Fruit fly (Drosophila melanogaster) whole organism, embryonic: Measurements from ENCODE around the gene CG4461.

Source experiments
- B-H2 ChIP-seq: fragments of 200-800 bp; sonication (Bioruptor generic); optimal IDR thresholded peaks from 2 replicates; lab custom pipeline; 2018; ENCODE audit warnings: missing biosample characterization, mild to moderate bottlenecking, missing genetic modification characterization
- CG10147 ChIP-seq: fragments of 200-800 bp; sonication (Bioruptor generic); optimal IDR thresholded peaks from 2 replicates; lab custom pipeline; 2019; ENCODE audit warnings: missing biosample characterization, mild to moderate bottlenecking, missing genetic modification characterization, moderate library complexity
- CG1024 ChIP-seq: fragments of 200-800 bp; sonication (Bioruptor generic); IDR thresholded peaks from 2 replicates; pipeline ENCODE4 v1.3.6; 2022; ENCODE audit warnings: missing biosample characterization, missing genetic modification characterization
- CG10267 ChIP-seq: fragments of 200-800 bp; sonication (Bioruptor generic); optimal IDR thresholded peaks from 2 replicates; lab custom pipeline; 2018; ENCODE audit warnings: missing biosample characterization, mild to moderate bottlenecking, missing genetic modification characterization, moderate library complexity
- CG10979 ChIP-seq: fragments of 200-800 bp; sonication (Bioruptor generic); optimal IDR thresholded peaks from 2 replicates; lab custom pipeline; 2018; ENCODE audit warnings: missing biosample characterization, mild to moderate bottlenecking, missing genetic modification characterization, moderate library complexity
- CG12236 ChIP-seq: fragments of 200-800 bp; sonication (Bioruptor generic); optimal IDR thresholded peaks from 2 replicates; lab custom pipeline; 2016; ENCODE audit warnings: missing biosample characterization, missing genetic modification characterization
- CG12391 ChIP-seq: fragments of 200-800 bp; sonication (Bioruptor generic); optimal IDR thresholded peaks from 3 replicates; lab custom pipeline; 2018; ENCODE audit warnings: missing biosample characterization, mild to moderate bottlenecking, missing genetic modification characterization, moderate library complexity
- CG13296 ChIP-seq: fragments of 200-800 bp; sonication (Bioruptor generic); optimal IDR thresholded peaks from 3 replicates; lab custom pipeline; 2018; ENCODE audit warnings: missing biosample characterization, mild to moderate bottlenecking, missing genetic modification characterization
- CG14050 ChIP-seq: fragments of 200-800 bp; sonication (Bioruptor generic); IDR thresholded peaks from 3 replicates; pipeline ENCODE4 v1.3.6; 2022; ENCODE audit warnings: missing biosample characterization, missing genetic modification characterization
- CG14667 ChIP-seq: fragments of 200-800 bp; sonication (Bioruptor generic); IDR thresholded peaks from 2 replicates; pipeline ENCODE4 v1.3.6; 2022; ENCODE audit warnings: missing biosample characterization, missing genetic modification characterization
- CG14965 ChIP-seq: fragments of 200-800 bp; sonication (Bioruptor generic); optimal IDR thresholded peaks from 2 replicates; lab custom pipeline; 2016; ENCODE audit warnings: missing biosample characterization, missing genetic modification characterization, borderline replicate concordance
- CG1602 ChIP-seq: fragments of 200-800 bp; sonication (Bioruptor generic); optimal IDR thresholded peaks from 3 replicates; lab custom pipeline; 2016; ENCODE audit warnings: missing biosample characterization, missing genetic modification characterization
- CG16779 ChIP-seq: fragments of 200-800 bp; sonication (Bioruptor generic); IDR thresholded peaks from 2 replicates; pipeline ENCODE4 v1.3.6; 2022; ENCODE audit warnings: missing biosample characterization, missing genetic modification characterization
- CG17385 ChIP-seq: fragments of 200-800 bp; sonication (Bioruptor generic); optimal IDR thresholded peaks from 3 replicates; lab custom pipeline; 2018; ENCODE audit warnings: missing biosample characterization, mild to moderate bottlenecking, missing genetic modification characterization
- CG31224 ChIP-seq: fragments of 200-800 bp; sonication (Bioruptor generic); IDR thresholded peaks from 2 replicates; pipeline ENCODE4 v1.3.6; 2022; ENCODE audit warnings: missing biosample characterization, missing genetic modification characterization
- CG32532 ChIP-seq: fragments of 200-800 bp; sonication (Bioruptor generic); IDR thresholded peaks from 2 replicates; pipeline ENCODE4 v1.3.6; 2022; ENCODE audit warnings: missing biosample characterization, missing genetic modification characterization
- CG34376 ChIP-seq: fragments of 200-800 bp; sonication (Bioruptor generic); optimal IDR thresholded peaks from 2 replicates; lab custom pipeline; 2018; ENCODE audit warnings: missing biosample characterization, mild to moderate bottlenecking, missing genetic modification characterization
- CG42726 ChIP-seq: fragments of 200-800 bp; sonication (Bioruptor generic); IDR thresholded peaks from 2 replicates; pipeline ENCODE4 v1.3.6; 2022; ENCODE audit warnings: missing biosample characterization, missing genetic modification characterization; ENCODE audit not compliant: partially characterized antibody
- CG7963 ChIP-seq: fragments of 200-800 bp; sonication (Bioruptor generic); IDR thresholded peaks from 3 replicates; pipeline ENCODE4 v1.3.6; 2022; ENCODE audit warnings: missing biosample characterization, missing genetic modification characterization; ENCODE audit not compliant: partially characterized antibody
- CG8944 ChIP-seq: fragments of 200-800 bp; sonication (Bioruptor generic); optimal IDR thresholded peaks from 3 replicates; lab custom pipeline; 2016; ENCODE audit warnings: missing biosample characterization, missing genetic modification characterization
- CG9817 ChIP-seq: fragments of 200-800 bp; sonication (Bioruptor generic); optimal IDR thresholded peaks from 2 replicates; lab custom pipeline; 2018; ENCODE audit warnings: missing biosample characterization, mild to moderate bottlenecking, missing genetic modification characterization, moderate library complexity
- Dek ChIP-seq: fragments of 200-800 bp; sonication (Bioruptor generic); optimal IDR thresholded peaks from 3 replicates; lab custom pipeline; 2019; ENCODE audit warnings: missing biosample characterization, mild to moderate bottlenecking, missing genetic modification characterization, moderate library complexity
- Dll ChIP-seq: fragments of 200-800 bp; sonication (Bioruptor generic); IDR thresholded peaks from 4 replicates; pipeline ENCODE4 v1.3.6; 2022; ENCODE audit warnings: missing biosample characterization, missing genetic modification characterization; ENCODE audit not compliant: partially characterized antibody
- Mad ChIP-seq: fragments of 200-800 bp; sonication (Bioruptor generic); optimal IDR thresholded peaks from 2 replicates; lab custom pipeline; 2016; ENCODE audit warnings: missing biosample characterization, missing genetic modification characterization
- Oli ChIP-seq: fragments of 200-800 bp; sonication (Bioruptor generic); optimal IDR thresholded peaks from 2 replicates; lab custom pipeline; 2018; ENCODE audit warnings: missing biosample characterization, mild to moderate bottlenecking, missing genetic modification characterization, moderate library complexity
- Opbp ChIP-seq: fragments of 200-800 bp; sonication (Bioruptor generic); IDR thresholded peaks from 3 replicates; pipeline ENCODE4 v1.3.6; 2022; ENCODE audit warnings: missing biosample characterization, missing genetic modification characterization; ENCODE audit not compliant: partially characterized antibody
- Scr ChIP-seq: fragments of 200-800 bp; sonication (Bioruptor generic); IDR thresholded peaks from 2 replicates; pipeline ENCODE4 v1.3.6; 2022; ENCODE audit warnings: missing biosample characterization, missing genetic modification characterization; ENCODE audit not compliant: partially characterized antibody
- Spps ChIP-seq: fragments of 200-800 bp; sonication (Bioruptor generic); optimal IDR thresholded peaks from 2 replicates; lab custom pipeline; 2018; ENCODE audit warnings: missing biosample characterization, mild to moderate bottlenecking, missing genetic modification characterization
- Sry-β ChIP-seq: fragments of 200-800 bp; sonication (Bioruptor generic); optimal IDR thresholded peaks from 2 replicates; lab custom pipeline; 2018; ENCODE audit warnings: missing biosample characterization, mild to moderate bottlenecking, missing genetic modification characterization, moderate library complexity
- bab2 ChIP-seq: fragments of 200-800 bp; sonication (Bioruptor generic); optimal IDR thresholded peaks from 2 replicates; lab custom pipeline; 2016; ENCODE audit warnings: missing biosample characterization, missing genetic modification characterization
- bsh ChIP-seq, 2 experiments: fragments of 200-800 bp; sonication (Bioruptor generic); optimal IDR thresholded peaks; 2 replicates each; lab custom pipeline; 2017 to 2018; ENCODE audit warnings: mild to moderate bottlenecking in 2 of 2, missing biosample characterization in 2 of 2, missing genetic modification characterization in 2 of 2, moderate library complexity in 1 of 2
- danr ChIP-seq: fragments of 200-800 bp; sonication (Bioruptor generic); IDR thresholded peaks from 2 replicates; pipeline ENCODE4 v1.3.6; 2022; ENCODE audit warnings: missing biosample characterization, missing genetic modification characterization
- dpn ChIP-seq, 2 experiments: fragments of 200-800 bp; sonication (Bioruptor generic); optimal IDR thresholded peaks; 3 replicates each; lab custom pipeline; 2016; ENCODE audit warnings: missing biosample characterization in 2 of 2, missing genetic modification characterization in 2 of 2
- exex ChIP-seq: fragments of 200-800 bp; sonication (Bioruptor generic); optimal IDR thresholded peaks from 4 replicates; lab custom pipeline; 2018; ENCODE audit warnings: missing biosample characterization, mild to moderate bottlenecking, missing genetic modification characterization, moderate library complexity
- insv ChIP-seq, 2 experiments: fragments of 200-800 bp; sonication (Bioruptor generic); optimal IDR thresholded peaks; 3 replicates each; lab custom pipeline; 2016 to 2018; ENCODE audit warnings: missing biosample characterization in 2 of 2, missing genetic modification characterization in 2 of 2
- lov ChIP-seq, 2 experiments: fragments of 200-800 bp in 1 of 2; fragments of >200 bp in 1 of 2; sonication (Bioruptor generic) in 1 of 2; IDR thresholded peaks in 1 of 2; optimal IDR thresholded peaks in 1 of 2; 2 replicates in 1 of 2; 3 replicates in 1 of 2; pipeline versions ENCODE4 v1.3.6 to Lab custom; 2017 to 2022; ENCODE audit warnings: missing biosample characterization in 1 of 2, missing genetic modification characterization in 1 of 2
- maf-S ChIP-seq: fragments of 200-800 bp; sonication (Bioruptor generic); optimal IDR thresholded peaks from 2 replicates; lab custom pipeline; 2016; ENCODE audit warnings: missing biosample characterization, missing genetic modification characterization
- nerfin-2 ChIP-seq: fragments of 200-800 bp; sonication (Bioruptor generic); IDR thresholded peaks from 2 replicates; pipeline ENCODE4 v1.3.6; 2022; ENCODE audit warnings: missing biosample characterization, missing genetic modification characterization; ENCODE audit not compliant: partially characterized antibody
- salm ChIP-seq: fragments of 200-800 bp; sonication (Bioruptor generic); optimal IDR thresholded peaks from 2 replicates; lab custom pipeline; 2018; ENCODE audit warnings: missing biosample characterization, mild to moderate bottlenecking, missing genetic modification characterization
- sd ChIP-seq: fragments of 200-800 bp; sonication (Bioruptor generic); optimal IDR thresholded peaks from 3 replicates; lab custom pipeline; 2018; ENCODE audit warnings: missing biosample characterization, mild to moderate bottlenecking, missing genetic modification characterization, moderate library complexity
- sens ChIP-seq: fragments of 200-800 bp; sonication (Bioruptor generic); peaks from one replicate; lab custom pipeline; 2016; ENCODE audit warnings: missing biosample characterization, missing genetic modification characterization
- sqz ChIP-seq: fragments of 200-800 bp; sonication (Bioruptor generic); optimal IDR thresholded peaks from 3 replicates; lab custom pipeline; 2018; ENCODE audit warnings: missing biosample characterization, mild to moderate bottlenecking, missing genetic modification characterization
- ssp ChIP-seq: fragments of 200-800 bp; sonication (Bioruptor generic); IDR thresholded peaks from 2 replicates; pipeline ENCODE4 v1.3.6; 2022; ENCODE audit warnings: missing biosample characterization, missing genetic modification characterization
- stc ChIP-seq: fragments of 200-800 bp; sonication (Bioruptor generic); IDR thresholded peaks from 2 replicates; pipeline ENCODE4 v1.3.6; 2022; ENCODE audit warnings: missing biosample characterization, missing genetic modification characterization
- sug ChIP-seq: fragments of 200-800 bp; optimal IDR thresholded peaks from 2 replicates; lab custom pipeline; 2019; ENCODE audit warnings: missing biosample characterization, mild to moderate bottlenecking, missing genetic modification characterization, moderate library complexity
- tup ChIP-seq: fragments of 200-800 bp; sonication (Bioruptor generic); optimal IDR thresholded peaks from 2 replicates; lab custom pipeline; 2016; ENCODE audit warnings: missing biosample characterization, mild to moderate bottlenecking, missing genetic modification characterization, moderate library complexity
- zen2 ChIP-seq: fragments of 200-800 bp; sonication (Bioruptor generic); IDR thresholded peaks from 3 replicates; pipeline ENCODE4 v1.3.6; 2022; ENCODE audit warnings: missing biosample characterization, missing genetic modification characterization; ENCODE audit not compliant: partially characterized antibody
- zfh1 ChIP-seq: fragments of 200-800 bp; sonication (Bioruptor generic); IDR thresholded peaks from 3 replicates; pipeline ENCODE4 v1.3.6; 2022; ENCODE audit warnings: missing biosample characterization, missing genetic modification characterization

Gene CG4461

dm6 chr3L:9366850-9367430, 8.3 kb upstream of the CG4461 start, which contains the start of the genes Klp67A and CG4452 (continued):
- TF ChIP-seq Dll (GFP tag; lab: Robert Waterston, UW) = peak; percentile 96
- 0 out of 2 replicates have a peak, but pooled peaks have one; percentile 16 for TF ChIP-seq CG14667 (GFP tag; lab: Robert Waterston, UW)
- TF ChIP-seq CG16779 (GFP tag; lab: Robert Waterston, UW) = no peak
- TF ChIP-seq Sry-β (GFP tag; lab: Kevin White, UChicago) = no peak
- peak; percentile 27 for TF ChIP-seq B-H2 (GFP tag; lab: Kevin White, UChicago)
- no peak for TF ChIP-seq CG14965
- TF ChIP-seq Mad (GFP tag; lab: Kevin White, UChicago) = no peak
- no peak for TF ChIP-seq stc (GFP tag; lab: Robert Waterston, UW)
- peak; percentile 81 for TF ChIP-seq sens (GFP tag; lab: Kevin White, UChicago)
- peak; percentile 17 for TF ChIP-seq CG13296
- no peak for TF ChIP-seq CG31224
- peak; percentile 78 for TF ChIP-seq CG7963 (GFP tag; lab: Robert Waterston, UW)
- TF ChIP-seq lov (optimal IDR thresholded peaks at IDR 0.05; lab: Kevin White, UChicago) = no peak
- no peak for TF ChIP-seq lov (GFP tag; IDR thresholded peaks at IDR 0.05; lab: Robert Waterston, UW)
- TF ChIP-seq tup = no peak
- TF ChIP-seq maf-S (GFP tag; lab: Kevin White, UChicago) = no peak
- peak; percentile 85 for TF ChIP-seq Opbp (GFP tag; lab: Robert Waterston, UW)
- 0 out of 3 replicates have a peak, but pooled peaks have one; percentile 9 for TF ChIP-seq CG14050 (GFP tag; lab: Robert Waterston, UW)
- TF ChIP-seq bsh (GFP tag; optimal IDR thresholded peaks at IDR 0.05; lab: Kevin White, UChicago) = peak in 1 of 2 experiments; percentile 23
- peak; percentile 43 for TF ChIP-seq CG9817 (tag; lab: Kevin White, UChicago)
- TF ChIP-seq CG32532 (GFP tag; lab: Robert Waterston, UW) = peak; percentile 45; the same call in 1 of the 2 replicates
- TF ChIP-seq zen2 (GFP tag; lab: Robert Waterston, UW) = peak; percentile 86; the same call in 2 of the 3 replicates
- TF ChIP-seq Spps (tag; lab: Kevin White, UChicago) = peak; percentile 27
- no peak for TF ChIP-seq CG12236 (GFP tag; lab: Kevin White, UChicago)
- peak; percentile 20 for TF ChIP-seq bab2
- no peak for TF ChIP-seq Oli (tag; lab: Kevin White, UChicago)
- peak; percentile 56 for TF ChIP-seq CG42726 (GFP tag; lab: Robert Waterston, UW)
- peak; percentile 53 for TF ChIP-seq sug (tag; lab: Kevin White, UChicago)
- peak; percentile 27 for TF ChIP-seq Dek (tag; lab: Kevin White, UChicago)
- TF ChIP-seq sqz = no peak
- peak in 1 of 2 experiments; percentile 26 for TF ChIP-seq dpn (GFP tag; optimal IDR thresholded peaks at IDR 0.05; lab: Kevin White, UChicago)
- TF ChIP-seq exex (tag; lab: Kevin White, UChicago) = no peak
- peak; percentile 13 for TF ChIP-seq salm (tag; lab: Kevin White, UChicago)
- 0 out of 3 replicates have a peak, but pooled peaks have one; percentile 18 for TF ChIP-seq zfh1 (GFP tag; lab: Robert Waterston, UW)
- peak; percentile 87 for TF ChIP-seq nerfin-2
- peak in 1 of 2 experiments; percentile 39 for TF ChIP-seq insv (GFP tag; optimal IDR thresholded peaks at IDR 0.05; lab: Kevin White, UChicago)
- peak; percentile 42 for TF ChIP-seq CG10147
- peak; percentile 5 for TF ChIP-seq CG34376
- TF ChIP-seq danr (GFP tag; lab: Robert Waterston, UW) = no peak
- TF ChIP-seq Scr = peak; percentile 97
- peak; percentile 76 for TF ChIP-seq CG12391 (tag; lab: Kevin White, UChicago)
- peak; percentile 22 for TF ChIP-seq CG10979 (tag; lab: Kevin White, UChicago)
- no peak for TF ChIP-seq CG8944 (GFP tag; lab: Kevin White, UChicago)
- TF ChIP-seq CG1024 = no peak
- no peak for TF ChIP-seq sd (tag; lab: Kevin White, UChicago)
- peak; percentile 5 for TF ChIP-seq CG17385 (GFP tag; lab: Kevin White, UChicago)
- TF ChIP-seq CG1602 (GFP tag; lab: Kevin White, UChicago) = peak; percentile 34
- peak; percentile 4; the same call in 1 of the 2 replicates for TF ChIP-seq ssp (GFP tag; lab: Robert Waterston, UW)
- TF ChIP-seq CG10267 (tag; lab: Kevin White, UChicago) = peak; percentile 75
